Fruit fly (Drosophila melanogaster) whole organism, wandering third instar larva: ENCODE data around the gene CG44437.

ENCODE experiments used
- Dif ChIP-seq: fragments of 200-275, 200-300 bp; sonication (Bioruptor generic); optimal IDR thresholded peaks from 2 replicates; lab custom pipeline; 2018; ENCODE audit warnings: missing biosample characterization, missing genetic modification characterization; ENCODE audit not compliant: partially characterized antibody
- usp ChIP-seq: fragments of >200 bp; optimal IDR thresholded peaks from 2 replicates; lab custom pipeline; 2017; ENCODE audit warnings: missing biosample characterization, missing genetic modification characterization

DNA sequence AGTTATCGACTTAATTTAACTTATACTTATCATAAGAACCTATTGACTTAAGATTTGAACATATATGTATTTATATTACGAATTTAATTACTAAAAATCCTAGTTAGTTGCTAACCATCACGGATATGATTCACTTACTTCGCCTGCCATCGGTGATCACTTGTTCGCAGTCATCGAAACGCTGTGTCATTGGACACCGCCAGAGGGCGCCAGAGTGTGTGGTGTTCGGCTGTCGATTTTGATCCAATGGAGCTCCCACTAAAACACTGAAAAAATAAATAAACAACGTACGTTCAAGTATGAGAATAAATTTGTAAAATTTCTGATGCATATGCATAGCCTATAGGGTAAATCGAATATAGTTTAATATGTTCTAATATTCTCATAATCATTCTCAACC is 22.8 kb upstream of the CG44437 start:
- TF ChIP-seq Dif (GFP tag; lab: Kevin White, UChicago) (no peak), usp (GFP tag; lab: Kevin White, UChicago) (no peak)
